Worm (Caenorhabditis elegans): ENCODE results near the gene elb-1.

Gene elb-1

ce11 chrIII:11738482-11738881, 19.2 kb upstream of the elb-1 start (continued):
- TF ChIP-seq nhr-237 (tag; optimal IDR thresholded peaks at IDR 0.05) (no peak), fos-1 (tag; optimal IDR thresholded peaks at IDR 0.05) (no peak), php-3 (GFP tag; IDR thresholded peaks at IDR 0.05) (no peak), mdt-29 (GFP tag; IDR thresholded peaks at IDR 0.05) (no peak), D1046.2 (GFP tag; IDR thresholded peaks at IDR 0.05) (no peak), Y105C5A.15 (GFP tag; IDR thresholded peaks at IDR 0.05) (no peak), nhr-48 (tag; optimal IDR thresholded peaks at IDR 0.05) (no peak), set-16 (GFP tag; IDR thresholded peaks at IDR 0.05) (no peak), zip-11 (GFP tag; IDR thresholded peaks at IDR 0.05) (no peak), skn-1 (tag; optimal IDR thresholded peaks at IDR 0.05) (no peak), unc-39 (tag; optimal IDR thresholded peaks at IDR 0.05) (no peak), nhr-42 (GFP tag; IDR thresholded peaks at IDR 0.05) (no peak), nhr-102 (tag; optimal IDR thresholded peaks at IDR 0.05) (no peak), Y5F2A.4 (GFP tag; optimal IDR thresholded peaks at IDR 0.05) (no peak), egl-43 (GFP tag; IDR thresholded peaks at IDR 0.05) (no peak), mes-2 (tag; optimal IDR thresholded peaks at IDR 0.05; ENCODE audit: poor library complexity, severe bottlenecking) (no peak), spr-3 (GFP tag; optimal IDR thresholded peaks at IDR 0.05) (no peak), F37D6.2 (tag; optimal IDR thresholded peaks at IDR 0.05) (no peak), ztf-11 (tag; optimal IDR thresholded peaks at IDR 0.05) (no peak), snpc-1.2 (GFP tag; IDR thresholded peaks at IDR 0.05) (no peak), duxl-1 (tag; optimal IDR thresholded peaks at IDR 0.05; ENCODE audit: poor library complexity) (no peak), mep-1 (tag; optimal IDR thresholded peaks at IDR 0.05) (peak; percentile 30), hmg-1.1 (GFP tag; IDR thresholded peaks at IDR 0.05) (no peak), lin-38 (GFP tag; IDR thresholded peaks at IDR 0.05) (no peak), madf-9 (GFP tag; conservative IDR thresholded peaks at IDR 0.05) (no peak), F10B5.3 (tag; optimal IDR thresholded peaks at IDR 0.05) (no peak), lir-3 (tag; optimal IDR thresholded peaks at IDR 0.05) (no peak), mxl-2 (GFP tag; conservative IDR thresholded peaks at IDR 0.05) (no peak), tra-1 (GFP tag; IDR thresholded peaks at IDR 0.05) (no peak), nhr-76 (tag; optimal IDR thresholded peaks at IDR 0.05) (no peak), R02D3.7 (tag; optimal IDR thresholded peaks at IDR 0.05) (no peak), aha-1 (tag) (peak; percentile 59), rbr-2 (tag; optimal IDR thresholded peaks at IDR 0.05) (peak; percentile 1), dmd-9 (GFP tag; IDR thresholded peaks at IDR 0.05) (no peak), ama-1 (optimal IDR thresholded peaks at IDR 0.05) (no peak), zag-1 (tag; optimal IDR thresholded peaks at IDR 0.05) (no peak), daf-19 (GFP tag; conservative IDR thresholded peaks at IDR 0.05) (no peak), dmd-6 (GFP tag; IDR thresholded peaks at IDR 0.05) (peak; percentile 36), snpc-4 (tag; optimal IDR thresholded peaks at IDR 0.05) (no peak), ceh-20 (GFP tag; IDR thresholded peaks at IDR 0.05) (peak; percentile 62; the same call in 1 of the 2 replicates), nhr-28 (tag; optimal IDR thresholded peaks at IDR 0.05) (peak; percentile 25), ztf-7 (tag; optimal IDR thresholded peaks at IDR 0.05) (no peak), unc-130 (GFP tag; optimal IDR thresholded peaks at IDR 0.05) (no peak), ces-1 (GFP tag; optimal IDR thresholded peaks at IDR 0.05) (no peak), lin-39 (tag; optimal IDR thresholded peaks at IDR 0.05) (peak; percentile 42), egl-27 (tag; optimal IDR thresholded peaks at IDR 0.05) (no peak), aly-2 (tag; optimal IDR thresholded peaks at IDR 0.05) (no peak), ZK337.2 (GFP tag; IDR thresholded peaks at IDR 0.05) (no peak), unc-62 (GFP tag; optimal IDR thresholded peaks at IDR 0.05 in 1 of 2) (peak in 1 of 2 experiments; percentile 65), unc-62 (tag; optimal IDR thresholded peaks at IDR 0.05) (no peak), nhr-25 (tag; optimal IDR thresholded peaks at IDR 0.05; ENCODE audit: borderline replicate concordance, insufficient read depth) (no peak), ZK546.5 (tag; optimal IDR thresholded peaks at IDR 0.05) (no peak), vab-7 (GFP tag; IDR thresholded peaks at IDR 0.05) (no peak), F26F4.8 (GFP tag; conservative IDR thresholded peaks at IDR 0.05) (no peak)

Measured in whole organism, L4 larva.